Fruit fly (Drosophila melanogaster) whole organism, embryonic: ENCODE results near the gene M6.

Experiments
- Ada2b ChIP-seq: fragments of 200-800 bp; sonication (Bioruptor generic); IDR thresholded peaks from 2 replicates; pipeline ENCODE4 v1.3.6; 2022; ENCODE audit warnings: missing biosample characterization, missing genetic modification characterization
- Asciz ChIP-seq: fragments of 200-800 bp; sonication (Bioruptor generic); optimal IDR thresholded peaks from 2 replicates; lab custom pipeline; 2017; ENCODE audit warnings: missing biosample characterization, mild to moderate bottlenecking, missing genetic modification characterization, missing genetic modification reagents
- Atf-2 ChIP-seq: fragments of 200-800 bp; sonication (Bioruptor generic); optimal IDR thresholded peaks from 2 replicates; lab custom pipeline; 2016; ENCODE audit warnings: missing biosample characterization, missing genetic modification characterization
- Bgb ChIP-seq: fragments of 200-800 bp; sonication (Bioruptor generic); IDR thresholded peaks from 2 replicates; pipeline ENCODE4 v1.3.6; 2022; ENCODE audit warnings: missing biosample characterization, missing genetic modification characterization; ENCODE audit not compliant: partially characterized antibody
- CG10267 ChIP-seq: fragments of 200-800 bp; sonication (Bioruptor generic); optimal IDR thresholded peaks from 2 replicates; lab custom pipeline; 2018; ENCODE audit warnings: missing biosample characterization, mild to moderate bottlenecking, missing genetic modification characterization, moderate library complexity
- CG13287 ChIP-seq: fragments of 200-800 bp; sonication (Bioruptor generic); IDR thresholded peaks from 2 replicates; pipeline ENCODE4 v1.3.6; 2022; ENCODE audit warnings: missing biosample characterization, missing genetic modification characterization; ENCODE audit not compliant: partially characterized antibody
- CG13296 ChIP-seq: fragments of 200-800 bp; sonication (Bioruptor generic); optimal IDR thresholded peaks from 3 replicates; lab custom pipeline; 2018; ENCODE audit warnings: missing biosample characterization, mild to moderate bottlenecking, missing genetic modification characterization
- CG13624 ChIP-seq: fragments of 200-800 bp; sonication (Bioruptor generic); optimal IDR thresholded peaks from 2 replicates; lab custom pipeline; 2016; ENCODE audit warnings: missing biosample characterization, missing genetic modification characterization
- CG14441 ChIP-seq: fragments of 200-800 bp; sonication (Bioruptor generic); IDR thresholded peaks from 2 replicates; pipeline ENCODE4 v1.3.6; 2022; ENCODE audit warnings: missing biosample characterization, missing genetic modification characterization
- CG15601 ChIP-seq: fragments of 200-800 bp; sonication (Bioruptor generic); optimal IDR thresholded peaks from 3 replicates; lab custom pipeline; 2019; ENCODE audit warnings: missing biosample characterization, mild to moderate bottlenecking, missing genetic modification characterization, moderate library complexity
- CG16863 ChIP-seq: fragments of 200-800 bp; sonication (Bioruptor generic); optimal IDR thresholded peaks from 3 replicates; lab custom pipeline; 2016; ENCODE audit warnings: missing biosample characterization, missing genetic modification characterization
- CG17385 ChIP-seq: fragments of 200-800 bp; sonication (Bioruptor generic); optimal IDR thresholded peaks from 3 replicates; lab custom pipeline; 2018; ENCODE audit warnings: missing biosample characterization, mild to moderate bottlenecking, missing genetic modification characterization
- CG18619 ChIP-seq: fragments of 200-800 bp; sonication (Bioruptor generic); optimal IDR thresholded peaks from 3 replicates; lab custom pipeline; 2017; ENCODE audit warnings: missing biosample characterization, mild to moderate bottlenecking, missing genetic modification characterization
- CG34376 ChIP-seq: fragments of 200-800 bp; sonication (Bioruptor generic); optimal IDR thresholded peaks from 2 replicates; lab custom pipeline; 2018; ENCODE audit warnings: missing biosample characterization, mild to moderate bottlenecking, missing genetic modification characterization
- CG3995 ChIP-seq: fragments of 200-800 bp; sonication (Bioruptor generic); optimal IDR thresholded peaks from 3 replicates; lab custom pipeline; 2016; ENCODE audit warnings: missing biosample characterization, missing genetic modification characterization
- CG4282 ChIP-seq: fragments of 200-800 bp; sonication (Bioruptor generic); optimal IDR thresholded peaks from 2 replicates; lab custom pipeline; 2016; ENCODE audit warnings: missing biosample characterization, missing genetic modification characterization
- CG4424 ChIP-seq: fragments of 200-800 bp; sonication (Bioruptor generic); optimal IDR thresholded peaks from 3 replicates; lab custom pipeline; 2016; ENCODE audit warnings: missing biosample characterization, missing genetic modification characterization
- CG4730 ChIP-seq: fragments of 200-800 bp; sonication (Bioruptor generic); IDR thresholded peaks from 2 replicates; pipeline ENCODE4 v1.3.6; 2022; ENCODE audit warnings: missing biosample characterization, missing genetic modification characterization
- CG6765 ChIP-seq: fragments of 200-800 bp; sonication (Bioruptor generic); optimal IDR thresholded peaks from 3 replicates; lab custom pipeline; 2017; ENCODE audit warnings: missing biosample characterization, mild to moderate bottlenecking, missing genetic modification characterization
- CG9727 ChIP-seq: fragments of 200-800 bp; sonication (Bioruptor generic); optimal IDR thresholded peaks from 3 replicates; lab custom pipeline; 2017; ENCODE audit warnings: missing biosample characterization, mild to moderate bottlenecking, missing genetic modification characterization
- CG9797 ChIP-seq: fragments of 200-800 bp; sonication (Bioruptor generic); optimal IDR thresholded peaks from 3 replicates; lab custom pipeline; 2018; ENCODE audit warnings: missing biosample characterization, mild to moderate bottlenecking, missing genetic modification characterization
- CTCF ChIP-seq: fragments of 200-800 bp; sonication (Bioruptor generic); optimal IDR thresholded peaks from 2 replicates; lab custom pipeline; 2017; ENCODE audit warnings: missing biosample characterization, mild to moderate bottlenecking, missing genetic modification characterization, moderate library complexity
- E2f1 ChIP-seq: fragments of 200-800 bp; sonication (Bioruptor generic); IDR thresholded peaks from 2 replicates; pipeline ENCODE4 v1.3.6; 2022; ENCODE audit warnings: missing biosample characterization, missing genetic modification characterization
- HLH4C ChIP-seq: fragments of 200-800 bp; sonication (Bioruptor generic); IDR thresholded peaks from 3 replicates; pipeline ENCODE4 v1.3.6; 2022; ENCODE audit warnings: missing biosample characterization, missing genetic modification characterization; ENCODE audit not compliant: partially characterized antibody
- MBD-R2 ChIP-seq: fragments of 200-800 bp; sonication (Bioruptor generic); IDR thresholded peaks from 2 replicates; pipeline ENCODE4 v1.3.6; 2022; ENCODE audit warnings: missing biosample characterization, missing genetic modification characterization
- Med ChIP-seq: fragments of 200-800 bp; sonication (Bioruptor generic); peaks from one replicate; lab custom pipeline; 2016; ENCODE audit warnings: missing biosample characterization, missing genetic modification characterization, mild to moderate bottlenecking, inconsistent platforms, moderate library complexity
- Mes4 ChIP-seq: fragments of 200-800 bp; sonication (Bioruptor generic); optimal IDR thresholded peaks from 2 replicates; lab custom pipeline; 2016; ENCODE audit warnings: missing biosample characterization, missing genetic modification characterization
- Scr ChIP-seq: fragments of 200-800 bp; sonication (Bioruptor generic); IDR thresholded peaks from 2 replicates; pipeline ENCODE4 v1.3.6; 2022; ENCODE audit warnings: missing biosample characterization, missing genetic modification characterization; ENCODE audit not compliant: partially characterized antibody
- Sry-δ ChIP-seq: fragments of 200-800 bp; sonication (Bioruptor generic); optimal IDR thresholded peaks from 2 replicates; lab custom pipeline; 2016; ENCODE audit warnings: missing biosample characterization, missing genetic modification characterization
- YL-1 ChIP-seq: fragments of 200-800 bp; sonication (Bioruptor generic); optimal IDR thresholded peaks from 3 replicates; lab custom pipeline; 2017; ENCODE audit warnings: missing biosample characterization, mild to moderate bottlenecking, missing genetic modification characterization
- bowl ChIP-seq: fragments of 200-800 bp; sonication (Bioruptor generic); IDR thresholded peaks from 2 replicates; pipeline ENCODE4 v1.3.6; 2022; ENCODE audit warnings: missing biosample characterization, missing genetic modification characterization
- dimm ChIP-seq: fragments of 200-800 bp; sonication (Bioruptor generic); IDR thresholded peaks from 2 replicates; pipeline ENCODE4 v1.3.6; 2022; ENCODE audit warnings: missing biosample characterization, missing genetic modification characterization
- esg ChIP-seq: fragments of 200-800 bp; sonication (Bioruptor generic); conservative IDR thresholded peaks from 2 replicates; pipeline ENCODE4 v1.3.6; 2022; ENCODE audit warnings: missing biosample characterization, missing genetic modification characterization
- fd102C ChIP-seq: fragments of 200-800 bp; sonication (Bioruptor generic); optimal IDR thresholded peaks from 2 replicates; lab custom pipeline; 2018; ENCODE audit warnings: missing biosample characterization, mild to moderate bottlenecking, missing genetic modification characterization, moderate library complexity
- gce ChIP-seq: fragments of 200-800 bp; sonication (Bioruptor generic); IDR thresholded peaks from 3 replicates; pipeline ENCODE4 v1.3.6; 2022; ENCODE audit warnings: missing biosample characterization, missing genetic modification characterization
- gcm ChIP-seq: fragments of 200-800 bp; sonication (Bioruptor generic); optimal IDR thresholded peaks from 2 replicates; lab custom pipeline; 2019; ENCODE audit warnings: missing biosample characterization, mild to moderate bottlenecking, missing genetic modification characterization, moderate library complexity
- gfzf ChIP-seq: fragments of 200-800 bp; sonication (Bioruptor generic); optimal IDR thresholded peaks from 2 replicates; lab custom pipeline; 2016; ENCODE audit warnings: missing biosample characterization, mild to moderate bottlenecking, missing genetic modification characterization, moderate library complexity
- gsb-n ChIP-seq: fragments of 200-800 bp; sonication (Bioruptor generic); optimal IDR thresholded peaks from 3 replicates; lab custom pipeline; 2018; ENCODE audit warnings: missing biosample characterization, mild to moderate bottlenecking, missing genetic modification characterization
- her ChIP-seq: fragments of 200-800 bp; sonication (Bioruptor generic); optimal IDR thresholded peaks from 2 replicates; lab custom pipeline; 2016; ENCODE audit warnings: missing biosample characterization, missing genetic modification characterization
- hkb ChIP-seq, 2 experiments: fragments of 200-800 bp in 1 of 2; fragments of >200 bp in 1 of 2; sonication (Bioruptor generic) in 1 of 2; IDR thresholded peaks in 1 of 2; optimal IDR thresholded peaks in 1 of 2; 2 replicates each; pipeline versions ENCODE4 v1.3.6 to Lab custom; 2017 to 2022; ENCODE audit warnings: missing biosample characterization in 1 of 2, missing genetic modification characterization in 1 of 2
- insv ChIP-seq, 2 experiments: fragments of 200-800 bp; sonication (Bioruptor generic); optimal IDR thresholded peaks; 3 replicates each; lab custom pipeline; 2016 to 2018; ENCODE audit warnings: missing biosample characterization in 2 of 2, missing genetic modification characterization in 2 of 2
- luna ChIP-seq: fragments of 200-800 bp; sonication (Bioruptor generic); optimal IDR thresholded peaks from 2 replicates; lab custom pipeline; 2016; ENCODE audit warnings: missing biosample characterization, missing genetic modification characterization
- rib ChIP-seq: fragments of 200-800 bp; sonication (Bioruptor generic); IDR thresholded peaks from 2 replicates; pipeline ENCODE4 v1.3.6; 2022; ENCODE audit warnings: missing biosample characterization, missing genetic modification characterization
- salm ChIP-seq: fragments of 200-800 bp; sonication (Bioruptor generic); optimal IDR thresholded peaks from 2 replicates; lab custom pipeline; 2018; ENCODE audit warnings: missing biosample characterization, mild to moderate bottlenecking, missing genetic modification characterization
- sens ChIP-seq: fragments of 200-800 bp; sonication (Bioruptor generic); peaks from one replicate; lab custom pipeline; 2016; ENCODE audit warnings: missing biosample characterization, missing genetic modification characterization
- sens-2 ChIP-seq: fragments of 200-800 bp; sonication (Bioruptor generic); IDR thresholded peaks from 2 replicates; pipeline ENCODE4 v1.3.6; 2022; ENCODE audit warnings: missing biosample characterization, missing genetic modification characterization
- stwl ChIP-seq: fragments of 200-800 bp; sonication (Bioruptor generic); optimal IDR thresholded peaks from 3 replicates; lab custom pipeline; 2018; ENCODE audit warnings: missing biosample characterization, mild to moderate bottlenecking, missing genetic modification characterization, moderate library complexity
- sug ChIP-seq: fragments of 200-800 bp; optimal IDR thresholded peaks from 2 replicates; lab custom pipeline; 2019; ENCODE audit warnings: missing biosample characterization, mild to moderate bottlenecking, missing genetic modification characterization, moderate library complexity
- trem ChIP-seq: fragments of 200-800 bp; optimal IDR thresholded peaks from 3 replicates; lab custom pipeline; 2019; ENCODE audit warnings: missing biosample characterization, mild to moderate bottlenecking, missing genetic modification characterization, moderate library complexity
- vfl ChIP-seq: fragments of 200-800 bp; sonication (Bioruptor generic); optimal IDR thresholded peaks from 2 replicates; lab custom pipeline; 2016; ENCODE audit warnings: missing biosample characterization, missing genetic modification characterization
- zfh1 ChIP-seq: fragments of 200-800 bp; sonication (Bioruptor generic); IDR thresholded peaks from 3 replicates; pipeline ENCODE4 v1.3.6; 2022; ENCODE audit warnings: missing biosample characterization, missing genetic modification characterization

The M6 gene

DNA sequence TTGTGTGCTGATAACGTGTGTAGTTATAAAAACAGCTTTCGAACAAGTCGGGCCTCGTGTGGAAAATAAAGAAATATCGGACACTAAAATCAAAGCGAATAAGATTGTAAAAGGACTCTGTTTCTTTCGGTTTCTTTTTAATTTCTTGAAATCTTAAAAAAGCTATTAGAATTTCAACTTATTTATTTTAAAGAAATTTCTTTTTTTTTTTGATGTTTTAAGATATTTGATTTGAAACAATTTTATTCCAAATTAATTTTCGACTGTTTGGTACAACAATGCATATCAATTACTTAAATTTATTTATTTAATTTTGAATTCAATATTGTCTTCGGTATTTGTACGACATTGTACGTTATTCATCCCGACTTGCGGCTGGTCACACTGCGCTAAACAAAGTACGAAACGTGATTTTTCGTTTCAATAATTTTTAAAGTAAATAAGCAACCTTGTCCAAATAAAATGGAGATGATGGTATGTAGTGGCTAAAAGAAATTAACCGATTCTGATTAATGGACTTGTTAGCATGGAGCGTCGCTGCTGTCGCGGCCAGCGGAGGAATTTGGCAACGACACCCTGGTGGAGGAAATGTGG lies 14.8 kb upstream of the M6 start, which contains the start of the genes CG7202 and CG7519:
Gene CG7202, minus strand, starts transcription at position 51 of the 594 bp plus-strand sequence.
Gene CG7519, plus strand, starts transcription at position 361 of the 594 bp plus-strand sequence.
- TF ChIP-seq gfzf (GFP tag; lab: Kevin White, UChicago) = peak; percentile 67
- TF ChIP-seq vfl (GFP tag; lab: Kevin White, UChicago) = no peak
- no peak for TF ChIP-seq CG4730 (GFP tag; lab: Robert Waterston, UW)
- 0 out of 2 replicates have a peak, but pooled peaks have one; percentile 12 for TF ChIP-seq Scr (GFP tag; lab: Robert Waterston, UW)
- TF ChIP-seq CG4282 (GFP tag; lab: Kevin White, UChicago) = no peak
- TF ChIP-seq HLH4C (GFP tag; lab: Robert Waterston, UW) = no peak
- TF ChIP-seq CG10267 = peak; percentile 8
- TF ChIP-seq dimm = no peak
- no peak for TF ChIP-seq CG14441
- TF ChIP-seq rib (GFP tag; lab: Robert Waterston, UW) = no peak
- TF ChIP-seq gce = peak; percentile 27; the same call in 1 of the 3 replicates
- no peak for TF ChIP-seq sens (GFP tag; lab: Kevin White, UChicago)
- no peak for TF ChIP-seq zfh1 (GFP tag; lab: Robert Waterston, UW)
- TF ChIP-seq gcm (GFP tag; lab: Kevin White, UChicago) = no peak
- TF ChIP-seq CG4424 (GFP tag; lab: Kevin White, UChicago) = no peak
- no peak for TF ChIP-seq gsb-n
- no peak for TF ChIP-seq salm (tag; lab: Kevin White, UChicago)
- no peak for TF ChIP-seq CG16863 (GFP tag; lab: Kevin White, UChicago)
- TF ChIP-seq CG13624 (GFP tag; lab: Kevin White, UChicago) = no peak
- TF ChIP-seq CG17385 (GFP tag; lab: Kevin White, UChicago) = no peak
- no peak for TF ChIP-seq CG34376 (GFP tag; lab: Kevin White, UChicago)
- TF ChIP-seq CTCF (GFP tag; lab: Kevin White, UChicago) = no peak
- TF ChIP-seq luna = no peak
- no peak for TF ChIP-seq CG13296
- TF ChIP-seq CG6765 (GFP tag; lab: Kevin White, UChicago) = no peak
- TF ChIP-seq Atf-2 = no peak
- TF ChIP-seq CG9727 = no peak
- TF ChIP-seq YL-1 (GFP tag; lab: Kevin White, UChicago) = peak; percentile 33
- no peak for TF ChIP-seq hkb (optimal IDR thresholded peaks at IDR 0.05; lab: Kevin White, UChicago)
- TF ChIP-seq hkb (GFP tag; IDR thresholded peaks at IDR 0.05; lab: Robert Waterston, UW) = no peak
- peak; percentile 45; the same call in 1 of the 2 replicates for TF ChIP-seq MBD-R2 (GFP tag; lab: Robert Waterston, UW)
- no peak for TF ChIP-seq her (GFP tag; lab: Kevin White, UChicago)
- TF ChIP-seq fd102C (GFP tag; lab: Kevin White, UChicago) = no peak
- peak; percentile 72 for TF ChIP-seq stwl (tag; lab: Kevin White, UChicago)
- TF ChIP-seq Ada2b (GFP tag; lab: Robert Waterston, UW) = no peak
- TF ChIP-seq esg (GFP tag; lab: Robert Waterston, UW) = no peak
- peak; percentile 43 for TF ChIP-seq CG3995 (GFP tag; lab: Kevin White, UChicago)
- TF ChIP-seq CG9797 = peak; percentile 55
- TF ChIP-seq CG13287 = peak; percentile 26; the same call in 1 of the 2 replicates
- TF ChIP-seq Asciz (GFP tag; lab: Kevin White, UChicago) = no peak
- no peak for TF ChIP-seq insv (GFP tag; optimal IDR thresholded peaks at IDR 0.05; lab: Kevin White, UChicago)
- no peak for TF ChIP-seq sug
- TF ChIP-seq trem (tag; lab: Kevin White, UChicago) = peak; percentile 47
- TF ChIP-seq Mes4 = no peak
- no peak for TF ChIP-seq Sry-δ (GFP tag; lab: Kevin White, UChicago)
- no peak for TF ChIP-seq sens-2 (GFP tag; lab: Robert Waterston, UW)
- TF ChIP-seq Bgb (GFP tag; lab: Robert Waterston, UW) = no peak
- TF ChIP-seq bowl (GFP tag; lab: Robert Waterston, UW) = no peak
- TF ChIP-seq CG18619 = no peak
- TF ChIP-seq Med (GFP tag; lab: Kevin White, UChicago) = peak; percentile 24
- TF ChIP-seq CG15601 = no peak
- TF ChIP-seq E2f1 = no peak
